Worm (Caenorhabditis elegans) whole organism, L1 larva: ENCODE measurements around the gene F21A3.11.

Experiments used
- ceh-88 ChIP-seq: fragments of 200-800 bp; sonication (Bioruptor generic); IDR thresholded peaks from 2 replicates; pipeline ENCODE4 v1.3.6; 2022; ENCODE audit warnings: missing genetic modification characterization, missing compliant biosample characterization
- nhr-11 ChIP-seq: fragments of 150-350 bp; optimal IDR thresholded peaks from 2 replicates; lab custom pipeline; 2014; ENCODE audit warnings: missing biosample characterization, missing genetic modification characterization
- nhr-12 ChIP-seq: sonication (generic microtip); optimal IDR thresholded peaks from 2 replicates; lab custom pipeline; 2017; ENCODE audit warnings: missing biosample characterization, missing genetic modification characterization
- unc-62 ChIP-seq: fragments of 150-350 bp; optimal IDR thresholded peaks from 2 replicates; lab custom pipeline; 2014; ENCODE audit warnings: missing biosample characterization, missing genetic modification reagents, missing genetic modification characterization
- ztf-11 ChIP-seq, 2 experiments: sonication (generic microtip); optimal IDR thresholded peaks; 2 replicates each; lab custom pipeline; 2016 to 2017; ENCODE audit warnings: missing genetic modification characterization in 2 of 2, missing biosample characterization in 1 of 2, missing compliant biosample characterization in 1 of 2

DNA sequence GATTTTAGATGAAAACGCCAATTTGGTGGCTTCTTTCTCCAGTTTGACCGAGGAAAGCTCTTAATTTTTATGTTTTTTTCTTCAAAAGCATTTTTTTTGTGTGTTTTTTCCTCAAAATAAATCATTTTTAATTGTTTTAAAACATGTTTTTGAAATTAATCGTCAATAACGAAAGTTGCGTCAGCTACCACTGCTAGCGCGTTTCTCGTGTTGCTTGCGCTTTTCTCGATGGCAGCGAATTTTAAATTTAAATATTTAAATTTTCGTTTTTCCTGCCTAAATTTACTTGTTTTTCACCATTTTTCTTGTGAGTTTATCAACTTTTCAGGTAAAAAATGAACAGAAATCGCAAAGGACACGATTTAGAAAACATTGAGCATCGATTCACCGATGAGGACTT is 4.9 kb upstream of the F21A3.11 start, which contains the start of gene prde-1:
- TF ChIP-seq ceh-88 (no peak), ztf-11 (tag; optimal IDR thresholded peaks at IDR 0.05; lab: Kevin White, UChicago) (no peak), nhr-11 (tag; lab: Kevin White, UChicago) (no peak), unc-62 (GFP tag; lab: Kevin White, UChicago) (no peak), nhr-12 (tag; lab: Kevin White, UChicago) (no peak)
